Worm (Caenorhabditis elegans): ENCODE results near the gene abcx-1.

The abcx-1 gene

ce11 chrII:6582758-6583157 is 50.8 kb downstream of the abcx-1 start, which contains the start of gene C56C10.4:
Gene C56C10.4, plus strand, starts transcription at chrII:6583058.
- no peak for TF ChIP-seq bed-1 (GFP tag; IDR thresholded peaks at IDR 0.05)
- TF ChIP-seq Y95B8A.8 (GFP tag; IDR thresholded peaks at IDR 0.05): no peak
- TF ChIP-seq cebp-1 (GFP tag; IDR thresholded peaks at IDR 0.05): no peak
- TF ChIP-seq cebp-1 (tag; optimal IDR thresholded peaks at IDR 0.05): no peak
- no peak for TF ChIP-seq zfh-2 (GFP tag; conservative IDR thresholded peaks at IDR 0.05)

All from whole organism, young adult.